Worm (Caenorhabditis elegans) whole organism, late embryonic: ENCODE measurements around the gene mrpl-28.

Experiments used
- ceh-22 ChIP-seq: sonication (generic microtip); optimal IDR thresholded peaks from 2 replicates; lab custom pipeline; 2017; ENCODE audit warnings: missing biosample characterization, missing genetic modification characterization
- dmd-4 ChIP-seq: sonication (generic microtip); optimal IDR thresholded peaks from 2 replicates; lab custom pipeline; 2016; ENCODE audit warnings: borderline replicate concordance, missing genetic modification characterization, missing compliant biosample characterization
- unc-42 ChIP-seq: sonication (generic microtip); optimal IDR thresholded peaks from 2 replicates; lab custom pipeline; 2016; ENCODE audit warnings: missing genotype, missing genetic modification characterization, missing compliant biosample characterization

DNA sequence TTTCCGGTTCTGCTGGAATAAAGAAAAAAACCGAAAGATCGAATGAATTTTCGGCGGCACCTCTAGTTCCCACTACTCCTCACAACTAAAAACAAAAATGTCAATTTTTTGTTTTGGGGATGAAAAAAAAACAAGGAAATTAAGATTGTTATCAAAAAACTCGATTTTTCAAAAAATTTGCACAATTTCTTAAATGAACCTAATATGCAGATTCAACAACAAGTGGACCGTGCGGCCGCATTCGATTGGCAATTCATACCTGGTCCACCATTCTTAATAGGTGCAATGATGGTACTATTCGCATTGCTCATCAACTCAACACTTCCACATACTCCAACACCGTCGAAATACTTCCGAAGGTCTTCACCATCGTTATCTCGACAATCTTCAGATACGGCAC lies 4.3 kb downstream of the mrpl-28 start:
- no peak for TF ChIP-seq ceh-22
- no peak for TF ChIP-seq unc-42
- no peak for TF ChIP-seq dmd-4 (tag; lab: Kevin White, UChicago)
